Worm (Caenorhabditis elegans): ENCODE results near the gene ins-8.

The ins-8 gene

DNA sequence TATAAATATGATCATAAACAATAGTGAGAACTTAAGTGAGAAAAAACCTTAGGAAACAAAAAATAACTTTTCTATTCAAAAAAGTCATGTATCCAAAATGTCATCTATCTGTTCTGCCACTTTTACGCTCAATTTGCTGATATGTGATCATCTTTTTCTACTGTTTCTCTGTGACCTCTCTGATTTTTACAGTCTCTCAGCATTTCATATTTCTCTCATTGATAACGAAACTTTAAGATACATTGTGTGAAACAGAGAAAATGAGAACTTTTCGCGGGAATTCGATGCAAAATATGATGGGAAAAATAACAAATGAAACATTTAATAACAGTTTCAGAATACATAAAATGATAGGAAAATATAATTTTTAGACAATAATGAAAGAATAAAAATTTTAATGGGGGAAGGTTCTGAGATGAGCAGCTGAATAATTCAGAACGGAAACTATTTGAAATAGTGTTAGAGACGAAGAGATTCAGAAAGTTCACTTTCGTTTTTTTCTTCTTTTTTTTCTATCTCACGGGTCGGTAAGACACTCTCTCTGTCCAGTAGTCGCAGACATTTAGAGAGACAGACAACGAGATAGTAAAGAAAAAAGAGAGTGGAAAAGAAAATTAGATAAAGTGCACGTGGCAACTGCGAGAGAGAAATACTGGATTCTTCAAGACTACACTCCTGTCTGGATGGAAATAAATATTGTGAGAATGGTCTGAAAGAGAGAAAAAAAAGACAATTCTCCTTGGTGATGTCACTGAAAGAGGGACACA, 3.3 kb downstream of the ins-8 start (continued):
- peak; percentile 85 for TF ChIP-seq pqm-1 (tag; optimal IDR thresholded peaks at IDR 0.05)
- peak; percentile 60 for TF ChIP-seq hmg-11 (tag; optimal IDR thresholded peaks at IDR 0.05)
- TF ChIP-seq nhr-67 (tag; optimal IDR thresholded peaks at IDR 0.05) = no peak
- no peak for TF ChIP-seq daf-12 (tag; optimal IDR thresholded peaks at IDR 0.05)

DNA sequence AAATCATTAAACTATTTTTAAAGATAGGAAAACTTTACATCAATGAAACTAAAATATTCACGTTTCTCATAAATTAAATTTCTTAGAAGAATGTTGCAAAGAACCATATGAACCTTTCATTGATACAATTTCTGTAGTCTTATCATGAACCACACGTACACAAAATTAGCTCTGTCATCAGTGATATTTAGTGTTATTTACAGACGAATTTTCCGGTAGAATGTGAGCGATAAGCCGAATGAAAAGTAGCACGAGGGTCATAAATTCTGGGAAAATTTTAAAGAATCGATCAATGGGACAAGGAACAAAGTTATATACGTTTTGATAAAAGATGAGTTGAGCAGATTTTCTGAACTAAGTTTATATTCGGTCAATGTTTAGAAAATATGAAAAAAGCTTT, 4.2 kb downstream of the ins-8 start:
- TF ChIP-seq fkh-2 (tag; optimal IDR thresholded peaks at IDR 0.05) (no peak), elt-2 (tag; optimal IDR thresholded peaks at IDR 0.05) (peak; percentile 94), pqm-1 (tag; optimal IDR thresholded peaks at IDR 0.05) (peak; percentile 96), pha-4 (tag; optimal IDR thresholded peaks at IDR 0.05) (peak; percentile 54), nhr-12 (tag; optimal IDR thresholded peaks at IDR 0.05) (no peak)

DNA sequence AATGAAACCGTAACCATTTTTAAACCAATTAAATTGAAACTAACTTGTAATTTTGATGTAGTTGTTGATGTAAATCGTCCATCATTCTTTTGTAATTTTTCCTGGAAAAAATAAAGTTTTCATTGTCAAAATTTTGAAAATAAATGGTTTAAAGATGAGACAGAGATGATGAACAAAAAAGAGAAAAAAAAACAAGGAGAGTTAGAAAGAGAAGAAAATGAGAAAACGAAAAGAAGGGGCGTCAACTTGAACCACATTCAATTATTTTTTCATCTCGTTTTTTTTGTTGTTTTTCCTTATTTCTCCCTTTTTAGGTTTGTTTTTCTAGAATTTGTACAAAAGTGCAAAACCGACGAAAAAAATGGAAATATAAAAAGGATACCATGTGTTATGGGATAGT, 5.2 kb downstream of the ins-8 start, which contains the start of gene nhr-34:
Gene nhr-34, minus strand, starts transcription at position 101 of the 400 bp plus-strand sequence.
- no peak for TF ChIP-seq nhr-67 (tag; optimal IDR thresholded peaks at IDR 0.05)
- no peak for TF ChIP-seq ceh-28 (tag; optimal IDR thresholded peaks at IDR 0.05)
- no peak for TF ChIP-seq zag-1 (tag; optimal IDR thresholded peaks at IDR 0.05)
- TF ChIP-seq lsy-12 (tag; optimal IDR thresholded peaks at IDR 0.05) = no peak
- TF ChIP-seq unc-39 (tag; optimal IDR thresholded peaks at IDR 0.05) = no peak
- TF ChIP-seq ceh-82 (tag; optimal IDR thresholded peaks at IDR 0.05) = no peak
- TF ChIP-seq ztf-4 (tag; optimal IDR thresholded peaks at IDR 0.05) = no peak
- TF ChIP-seq ztf-11 (tag; optimal IDR thresholded peaks at IDR 0.05) = no peak
- TF ChIP-seq fkh-2 (tag; optimal IDR thresholded peaks at IDR 0.05) = no peak
- no peak for TF ChIP-seq mdl-1 (tag; optimal IDR thresholded peaks at IDR 0.05)
- TF ChIP-seq pqm-1 (tag; optimal IDR thresholded peaks at IDR 0.05) = no peak
- no peak for TF ChIP-seq elt-1 (tag; optimal IDR thresholded peaks at IDR 0.05)
- TF ChIP-seq lin-39 (tag; optimal IDR thresholded peaks at IDR 0.05) = no peak

DNA sequence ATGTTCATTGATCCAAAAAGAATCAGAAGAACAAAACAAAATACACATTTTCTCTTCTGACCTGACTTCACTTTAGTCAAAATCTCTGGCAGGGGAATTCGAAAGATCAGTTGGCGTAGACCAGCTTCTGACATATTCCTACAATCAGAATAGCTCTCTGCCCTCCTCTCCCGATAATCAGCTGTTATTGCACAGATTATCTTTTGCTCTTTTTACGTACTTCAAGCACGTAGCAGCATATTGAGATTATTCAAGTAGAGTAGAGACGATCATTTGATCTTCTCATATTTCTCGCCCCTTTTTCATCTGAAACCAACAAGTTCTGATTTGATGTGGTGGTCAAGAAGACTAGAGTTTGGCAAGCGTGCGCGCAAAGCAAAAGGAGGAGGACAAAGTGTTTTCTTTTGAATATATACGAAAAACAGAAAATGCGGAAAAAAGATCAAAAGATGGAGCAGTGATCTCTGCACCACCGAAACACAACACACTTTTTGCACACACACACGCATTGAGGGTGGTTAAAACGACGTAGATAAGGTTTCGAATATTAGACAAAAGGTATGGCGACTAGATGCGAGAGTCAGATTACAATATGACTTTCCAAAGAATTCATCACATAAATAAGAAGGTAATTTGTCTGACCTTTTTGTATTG, 6.9 kb downstream of the ins-8 start:
- TF ChIP-seq snpc-4 (tag; optimal IDR thresholded peaks at IDR 0.05) (no peak), sea-2 (GFP tag; optimal IDR thresholded peaks at IDR 0.05) (no peak), jun-1 (tag; optimal IDR thresholded peaks at IDR 0.05) (no peak), elt-2 (tag; optimal IDR thresholded peaks at IDR 0.05) (peak; percentile 40), pqm-1 (tag; optimal IDR thresholded peaks at IDR 0.05) (peak; percentile 75), R02D3.7 (tag; optimal IDR thresholded peaks at IDR 0.05) (no peak), ceh-28 (tag; optimal IDR thresholded peaks at IDR 0.05) (no peak), lin-39 (tag; optimal IDR thresholded peaks at IDR 0.05) (no peak), mdl-1 (tag; optimal IDR thresholded peaks at IDR 0.05) (no peak), ZK546.5 (tag; optimal IDR thresholded peaks at IDR 0.05) (no peak), nfya-1 (tag; optimal IDR thresholded peaks at IDR 0.05; ENCODE audit: insufficient read depth) (peak; percentile 2), eor-1 (tag; optimal IDR thresholded peaks at IDR 0.05) (no peak), hmg-11 (tag; optimal IDR thresholded peaks at IDR 0.05) (no peak), ztf-11 (tag; optimal IDR thresholded peaks at IDR 0.05) (no peak), elt-1 (tag; optimal IDR thresholded peaks at IDR 0.05) (peak; percentile 72), nhr-43 (tag; optimal IDR thresholded peaks at IDR 0.05; ENCODE audit: poor library complexity, severe bottlenecking) (no peak), aly-2 (tag; optimal IDR thresholded peaks at IDR 0.05) (no peak), nhr-23 (tag; optimal IDR thresholded peaks at IDR 0.05) (no peak), fkh-10 (GFP tag; optimal IDR thresholded peaks at IDR 0.05) (no peak), ama-1 (optimal IDR thresholded peaks at IDR 0.05) (peak; percentile 40), ceh-16 (tag; optimal IDR thresholded peaks at IDR 0.05) (no peak), nhr-76 (tag; optimal IDR thresholded peaks at IDR 0.05) (no peak), nhr-67 (tag; optimal IDR thresholded peaks at IDR 0.05) (no peak), daf-12 (tag; optimal IDR thresholded peaks at IDR 0.05) (no peak)

DNA sequence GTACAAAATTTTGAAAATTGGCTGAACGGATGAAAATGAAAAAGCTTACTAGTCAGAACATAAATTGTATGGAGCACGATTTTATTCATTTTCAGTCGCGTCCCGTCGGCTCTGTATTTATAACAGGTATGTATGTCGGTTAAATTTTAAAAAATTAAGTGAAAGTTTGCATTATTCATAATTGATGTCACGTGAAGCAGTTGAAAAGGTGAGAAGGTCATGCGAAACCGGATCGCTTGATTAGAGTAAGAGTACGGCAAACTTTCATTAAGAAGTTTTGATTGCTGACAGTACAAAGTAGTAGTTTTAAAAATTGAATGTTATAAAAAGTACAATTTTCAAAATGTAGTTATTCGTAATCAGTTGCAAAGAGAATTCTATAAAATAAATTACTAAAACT, 7.5 kb downstream of the ins-8 start:
- TF ChIP-seq aly-2 (tag; optimal IDR thresholded peaks at IDR 0.05) (no peak), nhr-25 (tag; optimal IDR thresholded peaks at IDR 0.05) (peak; percentile 25)

Data from whole organism, L3 larva.